Worm (Caenorhabditis elegans): Measurements from ENCODE around the gene elb-1.

elb-1 gene

ce11 chrIII:11726590-11726989 lies 7.3 kb upstream of the elb-1 start, which contains the start of gene Y41C4A.12:
Gene Y41C4A.12 (minus strand): TSS chrIII:11726690.
- no peak for TF ChIP-seq daf-16 (GFP tag; optimal IDR thresholded peaks at IDR 0.05)
- peak; percentile 31 for TF ChIP-seq daf-16 (tag; optimal IDR thresholded peaks at IDR 0.05)
- no peak for TF ChIP-seq fkh-10 (GFP tag; optimal IDR thresholded peaks at IDR 0.05)

- TF ChIP-seq egl-27 (tag; optimal IDR thresholded peaks at IDR 0.05) (no peak), tag-97 (GFP tag; IDR thresholded peaks at IDR 0.05) (no peak), hlh-30 (tag; optimal IDR thresholded peaks at IDR 0.05; ENCODE audit: insufficient read depth) (peak; percentile 43), ceh-20 (GFP tag; IDR thresholded peaks at IDR 0.05) (no peak), nhr-102 (tag; optimal IDR thresholded peaks at IDR 0.05) (no peak), lin-38 (GFP tag; IDR thresholded peaks at IDR 0.05) (peak; percentile 29), Y75B8A.6 (GFP tag; IDR thresholded peaks at IDR 0.05) (no peak), fkh-10 (GFP tag; optimal IDR thresholded peaks at IDR 0.05) (no peak), tra-1 (GFP tag; IDR thresholded peaks at IDR 0.05) (no peak), ZK337.2 (GFP tag; IDR thresholded peaks at IDR 0.05) (no peak), nhr-28 (tag; optimal IDR thresholded peaks at IDR 0.05) (peak; percentile 9), arid-1 (GFP tag; conservative IDR thresholded peaks at IDR 0.05) (no peak), hlh-11 (tag; optimal IDR thresholded peaks at IDR 0.05) (peak; percentile 7), D1046.2 (GFP tag; IDR thresholded peaks at IDR 0.05) (no peak), egl-43 (GFP tag; IDR thresholded peaks at IDR 0.05) (no peak), hmg-1.1 (GFP tag; IDR thresholded peaks at IDR 0.05) (0 out of 2 replicates have a peak, but pooled peaks have one; percentile 19), unc-130 (GFP tag; optimal IDR thresholded peaks at IDR 0.05) (no peak)
Measured at ce11 chrIII:11721405-11721804, 2.2 kb upstream of the elb-1 start, which contains the start of gene Y41C4A.32. Gene Y41C4A.32 (plus strand): TSS chrIII:11721706.

ce11 chrIII:11718548-11718947 lies 702 bp downstream of the elb-1 start, which contains the start of gene Y41C4A.9:
Gene Y41C4A.9 (minus strand): TSS chrIII:11718645.
- TF ChIP-seq jun-1 (tag; optimal IDR thresholded peaks at IDR 0.05) = no peak
- no peak for TF ChIP-seq skn-1 (tag; optimal IDR thresholded peaks at IDR 0.05)
- peak; percentile 57 for TF ChIP-seq mes-2 (tag; optimal IDR thresholded peaks at IDR 0.05; ENCODE audit: poor library complexity, severe bottlenecking)
- no peak for TF ChIP-seq spr-1 (tag; optimal IDR thresholded peaks at IDR 0.05)
- TF ChIP-seq pqm-1 (tag; optimal IDR thresholded peaks at IDR 0.05) = no peak
- TF ChIP-seq ama-1 (optimal IDR thresholded peaks at IDR 0.05) = peak; percentile 4
- no peak for TF ChIP-seq dmd-8 (GFP tag; IDR thresholded peaks at IDR 0.05)
- TF ChIP-seq lin-38 (GFP tag; IDR thresholded peaks at IDR 0.05) = peak; percentile 68
- no peak for TF ChIP-seq nhr-11 (tag; optimal IDR thresholded peaks at IDR 0.05)
- TF ChIP-seq daf-16 (GFP tag; optimal IDR thresholded peaks at IDR 0.05) = no peak
- TF ChIP-seq daf-16 (tag; optimal IDR thresholded peaks at IDR 0.05) = peak; percentile 11
- no peak for TF ChIP-seq tag-97 (GFP tag; IDR thresholded peaks at IDR 0.05)

ce11 chrIII:11708722-11709121 lies 10.5 kb downstream of the elb-1 start, which contains the start of gene Y41C4A.8:
Gene Y41C4A.8 (minus strand): TSS chrIII:11708822.
- no peak for TF ChIP-seq unc-130 (GFP tag; optimal IDR thresholded peaks at IDR 0.05)
- TF ChIP-seq fos-1 (tag; optimal IDR thresholded peaks at IDR 0.05) = no peak
- no peak for TF ChIP-seq dmd-6 (GFP tag; IDR thresholded peaks at IDR 0.05)
- no peak for TF ChIP-seq lin-38 (GFP tag; IDR thresholded peaks at IDR 0.05)
- TF ChIP-seq nhr-6 (tag; optimal IDR thresholded peaks at IDR 0.05) = no peak
- no peak for TF ChIP-seq cey-2 (tag; optimal IDR thresholded peaks at IDR 0.05; ENCODE audit: borderline replicate concordance, insufficient read depth)
- no peak for TF ChIP-seq lim-7 (GFP tag; IDR thresholded peaks at IDR 0.05)
- no peak for TF ChIP-seq nhr-102 (tag; optimal IDR thresholded peaks at IDR 0.05)
- no peak for TF ChIP-seq daf-12 (tag; optimal IDR thresholded peaks at IDR 0.05)

DNA sequence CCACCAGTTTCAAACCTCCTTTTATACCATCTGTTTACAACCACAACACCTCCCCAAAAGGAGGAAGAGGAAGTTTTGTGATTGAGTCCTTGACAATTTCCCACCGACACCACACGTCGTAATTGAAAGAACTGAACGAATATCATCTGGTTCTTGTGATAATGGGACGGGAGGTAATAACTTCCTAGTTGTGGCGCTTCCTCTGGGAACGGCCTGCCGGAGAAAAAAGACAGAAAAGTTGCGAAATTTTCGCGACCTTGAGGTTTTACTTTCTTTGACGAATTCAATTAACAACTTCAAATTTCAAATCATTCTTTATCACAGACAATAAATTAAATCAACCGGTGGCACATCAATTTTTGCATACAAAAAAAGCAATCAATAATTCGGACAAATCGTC lies 12.6 kb downstream of the elb-1 start, which contains the start of gene col-96:
Gene col-96, minus strand, starts transcription at position 101 of the 400 bp plus-strand sequence.
- TF ChIP-seq nhr-28 (tag; optimal IDR thresholded peaks at IDR 0.05) (no peak), unc-39 (tag; optimal IDR thresholded peaks at IDR 0.05) (no peak), mxl-3 (GFP tag; optimal IDR thresholded peaks at IDR 0.05) (no peak), dpl-1 (GFP tag; optimal IDR thresholded peaks at IDR 0.05) (no peak), lin-13 (GFP tag; optimal IDR thresholded peaks at IDR 0.05) (no peak), T26A8.4 (GFP tag; IDR thresholded peaks at IDR 0.05) (no peak), F26F4.8 (GFP tag; conservative IDR thresholded peaks at IDR 0.05) (no peak), aly-2 (tag; optimal IDR thresholded peaks at IDR 0.05) (no peak), nhr-25 (tag; optimal IDR thresholded peaks at IDR 0.05; ENCODE audit: borderline replicate concordance, insufficient read depth) (no peak), spr-1 (tag; optimal IDR thresholded peaks at IDR 0.05) (no peak), lin-1 (GFP tag; IDR thresholded peaks at IDR 0.05) (no peak), tra-1 (GFP tag; IDR thresholded peaks at IDR 0.05) (no peak), F10B5.3 (tag; optimal IDR thresholded peaks at IDR 0.05) (no peak), nhr-42 (GFP tag; IDR thresholded peaks at IDR 0.05) (no peak)

Measured in whole organism, L4 larva.